Worm (Caenorhabditis elegans): Measurements from ENCODE around the gene T25B6.4.

The T25B6.4 gene

DNA sequence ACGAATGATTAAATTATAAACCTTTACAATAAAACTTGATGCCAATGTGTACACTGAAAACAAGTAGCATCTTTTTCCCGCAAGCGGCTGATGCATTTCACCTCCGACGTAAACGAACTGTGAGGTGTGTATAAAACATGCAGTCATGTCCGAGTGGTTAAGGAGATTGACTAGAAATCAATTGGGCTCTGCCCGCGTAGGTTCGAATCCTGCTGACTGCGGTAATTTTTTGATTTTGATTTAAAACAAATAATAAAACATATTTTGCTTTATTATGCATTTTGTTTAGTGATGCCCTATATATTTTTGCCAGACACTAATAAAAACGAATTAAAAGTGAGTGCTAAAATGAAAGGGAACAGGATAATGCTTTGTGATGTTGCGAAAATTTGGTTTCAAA is 44.1 kb upstream of the T25B6.4 start (continued):
- TF ChIP-seq mdl-1 (tag; optimal IDR thresholded peaks at IDR 0.05) (peak in 1 of 2 experiments; percentile 31), zag-1 (tag; optimal IDR thresholded peaks at IDR 0.05) (no peak), unc-30 (tag; optimal IDR thresholded peaks at IDR 0.05) (no peak), pag-3 (tag; optimal IDR thresholded peaks at IDR 0.05; ENCODE audit: borderline replicate concordance, insufficient read depth) (no peak), unc-86 (tag; optimal IDR thresholded peaks at IDR 0.05) (no peak), hlh-17 (GFP tag; optimal IDR thresholded peaks at IDR 0.05; ENCODE audit: borderline replicate concordance) (no peak), elt-3 (tag; optimal IDR thresholded peaks at IDR 0.05) (no peak), fkh-10 (GFP tag; optimal IDR thresholded peaks at IDR 0.05) (no peak), nhr-85 (tag) (peak; percentile 77), lin-14 (GFP tag; optimal IDR thresholded peaks at IDR 0.05) (peak; percentile 27), aha-1 (tag; optimal IDR thresholded peaks at IDR 0.05) (no peak), nhr-90 (tag; optimal IDR thresholded peaks at IDR 0.05; ENCODE audit: poor library complexity) (peak; percentile 66), snu-23 (GFP tag; optimal IDR thresholded peaks at IDR 0.05) (peak; percentile 72), egl-27 (tag; optimal IDR thresholded peaks at IDR 0.05) (no peak), xbp-1 (tag; optimal IDR thresholded peaks at IDR 0.05) (peak; percentile 45), nhr-20 (tag; optimal IDR thresholded peaks at IDR 0.05) (peak; percentile 63), nhr-19 (GFP tag; conservative IDR thresholded peaks at IDR 0.05) (peak; percentile 39; the same call in 1 of the 2 replicates), nhr-71 (tag; optimal IDR thresholded peaks at IDR 0.05) (peak; percentile 53), lsy-2 (tag; optimal IDR thresholded peaks at IDR 0.05) (peak in 1 of 2 experiments; percentile 28), zip-4 (GFP tag; optimal IDR thresholded peaks at IDR 0.05) (peak; percentile 9), dsc-1 (tag; optimal IDR thresholded peaks at IDR 0.05) (peak; percentile 47), grh-1 (GFP tag; IDR thresholded peaks at IDR 0.05) (no peak), skn-1 (tag; optimal IDR thresholded peaks at IDR 0.05) (peak; percentile 15), pax-3 (tag; optimal IDR thresholded peaks at IDR 0.05) (no peak), alr-1 (tag; optimal IDR thresholded peaks at IDR 0.05; ENCODE audit: borderline replicate concordance) (no peak), lir-3 (tag; optimal IDR thresholded peaks at IDR 0.05; ENCODE audit: poor library complexity) (peak; percentile 20), pqm-1 (tag; optimal IDR thresholded peaks at IDR 0.05) (no peak), elt-2 (tag; optimal IDR thresholded peaks at IDR 0.05) (peak; percentile 15), efl-1 (optimal IDR thresholded peaks at IDR 0.05) (peak in 1 of 2 experiments; percentile 3), efl-1 (GFP tag; optimal IDR thresholded peaks at IDR 0.05 in 1 of 2) (peak in 1 of 2 experiments; percentile 66), C16A3.4 (tag; optimal IDR thresholded peaks at IDR 0.05) (no peak)

DNA sequence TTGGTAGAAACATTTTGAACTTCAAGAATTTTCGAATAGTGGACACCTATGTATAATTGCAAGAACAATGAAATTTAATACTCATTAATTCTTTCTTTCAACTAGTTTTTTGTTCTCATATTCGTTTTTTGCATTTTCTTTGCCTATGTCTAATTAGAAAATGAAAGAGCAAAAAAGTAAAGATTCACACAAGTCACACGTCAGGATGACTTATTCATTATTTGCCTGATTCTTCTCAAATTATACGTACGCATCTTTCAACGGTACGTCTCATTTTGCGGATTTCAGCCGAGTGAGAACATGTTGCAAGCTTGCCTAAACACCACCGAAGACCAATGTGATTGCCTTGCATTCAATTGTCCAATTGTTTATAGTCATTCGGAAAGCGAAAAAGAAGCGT is 34.8 kb upstream of the T25B6.4 start, which contains the start of gene nmur-1:
Gene nmur-1, plus strand, starts transcription at position 301 of the 400 bp plus-strand sequence.
- TF ChIP-seq lin-14 (GFP tag; optimal IDR thresholded peaks at IDR 0.05) (peak; percentile 14), Y116A8C.19 (tag; optimal IDR thresholded peaks at IDR 0.05; ENCODE audit: borderline replicate concordance) (no peak)

DNA sequence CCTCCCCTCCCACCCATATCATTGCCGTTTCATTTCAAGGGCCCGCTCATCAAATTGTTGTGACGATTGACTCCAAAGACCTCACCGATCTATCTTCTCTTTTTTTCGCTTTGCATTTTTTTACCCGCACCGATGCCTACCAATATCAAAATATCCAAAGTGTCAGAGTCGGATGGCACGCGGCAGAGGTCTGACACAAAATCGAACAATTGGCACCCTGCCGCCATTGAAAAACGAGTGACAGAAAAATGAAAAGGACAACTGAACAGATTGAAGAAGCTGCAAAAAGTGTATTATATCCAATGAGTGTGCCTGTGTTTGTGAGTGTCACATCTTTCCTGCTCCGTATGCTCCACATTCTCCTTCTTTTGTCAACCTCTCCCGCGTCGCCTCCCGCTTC is 29.1 kb upstream of the T25B6.4 start:
- TF ChIP-seq ets-5 (GFP tag; IDR thresholded peaks at IDR 0.05) (no peak), tlp-1 (tag; optimal IDR thresholded peaks at IDR 0.05) (no peak), pag-3 (tag; optimal IDR thresholded peaks at IDR 0.05; ENCODE audit: borderline replicate concordance, insufficient read depth) (peak; percentile 98), lsy-2 (tag; optimal IDR thresholded peaks at IDR 0.05) (peak in 1 of 2 experiments; percentile 31), efl-1 (optimal IDR thresholded peaks at IDR 0.05) (no peak), efl-1 (GFP tag; optimal IDR thresholded peaks at IDR 0.05 in 1 of 2) (no peak), mdl-1 (tag; optimal IDR thresholded peaks at IDR 0.05) (peak in 1 of 2 experiments; percentile 49), rnt-1 (tag; optimal IDR thresholded peaks at IDR 0.05) (peak; percentile 51), nhr-20 (tag; optimal IDR thresholded peaks at IDR 0.05) (peak; percentile 54), lin-14 (GFP tag; optimal IDR thresholded peaks at IDR 0.05) (peak; percentile 91), elt-2 (tag; optimal IDR thresholded peaks at IDR 0.05) (no peak), nhr-19 (GFP tag; conservative IDR thresholded peaks at IDR 0.05) (peak; percentile 40), nhr-71 (tag; optimal IDR thresholded peaks at IDR 0.05) (peak; percentile 62), jun-1 (tag; optimal IDR thresholded peaks at IDR 0.05) (no peak), egl-27 (tag; optimal IDR thresholded peaks at IDR 0.05) (no peak), snu-23 (GFP tag; optimal IDR thresholded peaks at IDR 0.05) (peak; percentile 56), aha-1 (tag; optimal IDR thresholded peaks at IDR 0.05) (no peak)

All from whole organism, L1 larva.